Worm (Caenorhabditis elegans) whole organism, young adult: Measurements from ENCODE around the gene ZK809.8.

ENCODE experiments used
- B0019.2 ChIP-seq: fragments of 200-800 bp; sonication (Bioruptor generic); conservative IDR thresholded peaks from 2 replicates; pipeline ENCODE4 v1.3.6; 2022; ENCODE audit warnings: missing genetic modification reagents, missing genetic modification characterization, missing compliant biosample characterization
- B0336.3 ChIP-seq: fragments of 200-800 bp; sonication (Bioruptor generic); IDR thresholded peaks from 2 replicates; pipeline ENCODE4 v1.3.6; 2022; ENCODE audit warnings: missing genetic modification characterization, missing compliant biosample characterization
- F33H1.4 ChIP-seq: fragments of 200-800 bp; sonication (Bioruptor generic); IDR thresholded peaks from 2 replicates; pipeline ENCODE4 v1.3.6; 2022; ENCODE audit warnings: missing genetic modification reagents, missing genetic modification characterization, missing compliant biosample characterization
- F49E8.2 ChIP-seq: sonication (generic microtip); optimal IDR thresholded peaks from 3 replicates; lab custom pipeline; 2017; ENCODE audit warnings: missing genetic modification characterization, mild to moderate bottlenecking, missing compliant biosample characterization, antibody characterized with exemption, moderate library complexity; ENCODE audit not compliant: insufficient read depth
- Y53G8AR.9 ChIP-seq: fragments of 200-800 bp; sonication (Bioruptor generic); conservative IDR thresholded peaks from 2 replicates; pipeline ENCODE4 v1.3.6; 2022; ENCODE audit warnings: missing genetic modification reagents, missing genetic modification characterization, missing compliant biosample characterization
- Y56A3A.18 ChIP-seq: fragments of 200-800 bp; sonication (Bioruptor generic); IDR thresholded peaks from 2 replicates; pipeline ENCODE4 v1.3.6; 2022; ENCODE audit warnings: missing genetic modification reagents, missing genetic modification characterization, missing compliant biosample characterization
- ZK185.1 ChIP-seq: sonication (generic microtip); optimal IDR thresholded peaks from 2 replicates; lab custom pipeline; 2016; ENCODE audit warnings: mild to moderate bottlenecking, missing genetic modification characterization, missing compliant biosample characterization; ENCODE audit not compliant: poor library complexity, severe bottlenecking
- atf-7 ChIP-seq: sonication (generic microtip); optimal IDR thresholded peaks from 2 replicates; lab custom pipeline; 2017; ENCODE audit warnings: mild to moderate bottlenecking, missing genetic modification characterization, missing compliant biosample characterization
- athp-1 ChIP-seq: sonication (generic microtip); optimal IDR thresholded peaks from 2 replicates; lab custom pipeline; 2017; ENCODE audit warnings: mild to moderate bottlenecking, missing genetic modification characterization, missing compliant biosample characterization
- attf-3 ChIP-seq: fragments of 200-800 bp; sonication (Bioruptor generic); conservative IDR thresholded peaks from 2 replicates; pipeline ENCODE4 v1.3.6; 2022; ENCODE audit warnings: missing genetic modification reagents, missing genetic modification characterization, missing compliant biosample characterization
- attf-5 ChIP-seq: fragments of 200-800 bp; sonication (Bioruptor generic); optimal IDR thresholded peaks from 2 replicates; lab custom pipeline; 2018; ENCODE audit warnings: mild to moderate bottlenecking, missing genetic modification characterization, missing compliant biosample characterization
- attf-6 ChIP-seq: fragments of 200-800 bp; sonication (Bioruptor generic); IDR thresholded peaks from 2 replicates; pipeline ENCODE4 v1.3.6; 2022; ENCODE audit warnings: missing genetic modification reagents, missing genetic modification characterization, missing compliant biosample characterization
- cebp-2 ChIP-seq: fragments of 200-800 bp; sonication (Bioruptor generic); IDR thresholded peaks from 2 replicates; pipeline ENCODE4 v1.3.6; 2022; ENCODE audit warnings: missing genetic modification characterization, missing compliant biosample characterization
- ceh-40 ChIP-seq: fragments of 200-800 bp; sonication (Bioruptor generic); IDR thresholded peaks from 2 replicates; pipeline ENCODE4 v1.3.6; 2022; ENCODE audit warnings: missing genetic modification characterization, missing compliant biosample characterization
- chd-7 ChIP-seq: sonication (generic microtip); optimal IDR thresholded peaks from 2 replicates; lab custom pipeline; 2016; ENCODE audit warnings: mild to moderate bottlenecking, missing genetic modification characterization, moderate library complexity, missing compliant biosample characterization
- efl-1 ChIP-seq: fragments of 150-350 bp; optimal IDR thresholded peaks from 2 replicates; lab custom pipeline; 2014; ENCODE audit warnings: missing biosample characterization, missing genetic modification reagents, missing genetic modification characterization
- egrh-3 ChIP-seq: fragments of 200-800 bp; sonication (Bioruptor generic); IDR thresholded peaks from 2 replicates; pipeline ENCODE4 v1.3.6; 2022; ENCODE audit warnings: missing genetic modification reagents, missing genetic modification characterization, missing compliant biosample characterization
- ekl-4 ChIP-seq: fragments of 200-800 bp; sonication (Bioruptor generic); IDR thresholded peaks from 2 replicates; pipeline ENCODE4 v1.3.6; 2022; ENCODE audit warnings: missing genetic modification reagents, missing genetic modification characterization, missing compliant biosample characterization
- him-1 ChIP-seq: sonication (generic microtip); optimal IDR thresholded peaks from 2 replicates; lab custom pipeline; 2016; ENCODE audit warnings: missing genotype, missing genetic modification reagents, missing genetic modification characterization, missing compliant biosample characterization
- hrde-1 ChIP-seq: sonication (generic microtip); optimal IDR thresholded peaks from 2 replicates; lab custom pipeline; 2016; ENCODE audit warnings: missing genetic modification characterization, mild to moderate bottlenecking, missing compliant biosample characterization, moderate library complexity, missing genotype, missing genetic modification reagents, borderline replicate concordance
- let-526 ChIP-seq: fragments of 200-800 bp; sonication (Bioruptor generic); IDR thresholded peaks from 2 replicates; pipeline ENCODE4 v1.3.6; 2022; ENCODE audit warnings: missing genetic modification reagents, missing genetic modification characterization, missing compliant biosample characterization
- lsl-1 ChIP-seq: fragments of 200-800 bp; sonication (Bioruptor generic); optimal IDR thresholded peaks from 2 replicates; lab custom pipeline; 2018; ENCODE audit warnings: mild to moderate bottlenecking, missing genetic modification characterization, moderate library complexity, missing compliant biosample characterization
- lsy-27 ChIP-seq: sonication (generic microtip); optimal IDR thresholded peaks from 2 replicates; lab custom pipeline; 2017; ENCODE audit warnings: missing genetic modification characterization, mild to moderate bottlenecking, missing compliant biosample characterization, antibody characterized with exemption, missing genotype, borderline replicate concordance; ENCODE audit not compliant: insufficient read depth
- madf-10 ChIP-seq: sonication (generic microtip); optimal IDR thresholded peaks from 2 replicates; lab custom pipeline; 2016; ENCODE audit warnings: mild to moderate bottlenecking, missing genetic modification characterization, missing compliant biosample characterization
- madf-3 ChIP-seq: fragments of 200-800 bp; sonication (Bioruptor generic); IDR thresholded peaks from 2 replicates; pipeline ENCODE4 v1.3.6; 2022; ENCODE audit warnings: missing genetic modification reagents, missing genetic modification characterization, missing compliant biosample characterization
- madf-6 ChIP-seq: fragments of 200-800 bp; sonication (Bioruptor generic); IDR thresholded peaks from 2 replicates; pipeline ENCODE4 v1.3.6; 2022; ENCODE audit warnings: missing genetic modification reagents, missing genetic modification characterization, missing compliant biosample characterization
- mcd-1 ChIP-seq: fragments of 200-800 bp; sonication (Bioruptor generic); IDR thresholded peaks from 2 replicates; pipeline ENCODE4 v1.3.6; 2022; ENCODE audit warnings: missing genetic modification reagents, missing genetic modification characterization, missing compliant biosample characterization
- mes-4 ChIP-seq: sonication (generic microtip); optimal IDR thresholded peaks from 2 replicates; lab custom pipeline; 2016; ENCODE audit warnings: missing genotype, missing genetic modification characterization, missing compliant biosample characterization
- mxl-1 ChIP-seq: sonication (generic microtip); optimal IDR thresholded peaks from 2 replicates; lab custom pipeline; 2016; ENCODE audit warnings: missing genetic modification characterization, missing compliant biosample characterization
- nfya-1 ChIP-seq: sonication (generic microtip); optimal IDR thresholded peaks from 2 replicates; lab custom pipeline; 2017; ENCODE audit warnings: antibody characterized with exemption, missing compliant biosample characterization, missing genetic modification characterization, borderline replicate concordance; ENCODE audit not compliant: insufficient read depth
- nhr-120 ChIP-seq: fragments of 200-800 bp; sonication (Bioruptor generic); IDR thresholded peaks from 2 replicates; pipeline ENCODE4 v1.3.6; 2022; ENCODE audit warnings: missing genetic modification characterization, missing compliant biosample characterization
- nhr-179 ChIP-seq: sonication (generic microtip); optimal IDR thresholded peaks from 2 replicates; lab custom pipeline; 2016; ENCODE audit warnings: mild to moderate bottlenecking, missing genetic modification characterization, missing compliant biosample characterization
- nhr-90 ChIP-seq: sonication (generic microtip); optimal IDR thresholded peaks from 2 replicates; lab custom pipeline; 2016; ENCODE audit warnings: missing genotype, mild to moderate bottlenecking, missing genetic modification characterization, missing compliant biosample characterization
- pbrm-1 ChIP-seq: fragments of 200-800 bp; sonication (Bioruptor generic); IDR thresholded peaks from 2 replicates; pipeline ENCODE4 v1.3.6; 2022; ENCODE audit warnings: missing genetic modification reagents, missing genetic modification characterization, missing compliant biosample characterization
- snpc-1.1 ChIP-seq: sonication (generic microtip); optimal IDR thresholded peaks from 2 replicates; lab custom pipeline; 2017; ENCODE audit warnings: missing genetic modification characterization, mild to moderate bottlenecking, missing compliant biosample characterization, antibody characterized with exemption, moderate library complexity, missing genotype, missing genetic modification reagents; ENCODE audit not compliant: insufficient read depth
- snpc-1.3 ChIP-seq: sonication (generic microtip); optimal IDR thresholded peaks from 2 replicates; lab custom pipeline; 2017; ENCODE audit warnings: missing genetic modification characterization, mild to moderate bottlenecking, missing compliant biosample characterization, antibody characterized with exemption, moderate library complexity, missing genotype, missing genetic modification reagents; ENCODE audit not compliant: insufficient read depth
- snpc-4 ChIP-seq, 5 experiments: fragments of 150-350 bp in 1 of 5; sonication (generic microtip) in 4 of 5; optimal IDR thresholded peaks; 2 replicates each; lab custom pipeline; 2014 to 2018; ENCODE audit warnings: missing genetic modification characterization in 5 of 5, missing biosample characterization in 3 of 5, antibody characterized with exemption in 2 of 5, mild to moderate bottlenecking in 2 of 5, missing compliant biosample characterization in 2 of 5, missing genotype in 2 of 5, moderate library complexity in 2 of 5, missing genetic modification reagents in 1 of 5
- sptf-2 ChIP-seq: fragments of 200-800 bp; sonication (Bioruptor generic); optimal IDR thresholded peaks from 2 replicates; lab custom pipeline; 2018; ENCODE audit warnings: mild to moderate bottlenecking, missing genetic modification characterization, missing compliant biosample characterization
- tlf-1 ChIP-seq: fragments of 200-800 bp; sonication (Bioruptor generic); optimal IDR thresholded peaks from 2 replicates; lab custom pipeline; 2018; ENCODE audit warnings: mild to moderate bottlenecking, missing genetic modification characterization, missing compliant biosample characterization
- zim-3 ChIP-seq: sonication (generic microtip); optimal IDR thresholded peaks from 2 replicates; lab custom pipeline; 2017; ENCODE audit warnings: mild to moderate bottlenecking, missing genetic modification characterization, moderate library complexity, missing compliant biosample characterization
- ztf-25 ChIP-seq: fragments of 200-800 bp; sonication (Bioruptor generic); IDR thresholded peaks from 2 replicates; pipeline ENCODE4 v1.3.6; 2022; ENCODE audit warnings: missing genetic modification reagents, missing genetic modification characterization, missing compliant biosample characterization
- ztf-26 ChIP-seq: sonication (generic microtip); optimal IDR thresholded peaks from 2 replicates; lab custom pipeline; 2017; ENCODE audit warnings: missing genetic modification characterization, missing compliant biosample characterization
- ztf-3 ChIP-seq: fragments of 200-800 bp; sonication (Bioruptor generic); optimal IDR thresholded peaks from 2 replicates; lab custom pipeline; 2018; ENCODE audit warnings: mild to moderate bottlenecking, missing genetic modification characterization, missing compliant biosample characterization

The ZK809.8 gene

DNA sequence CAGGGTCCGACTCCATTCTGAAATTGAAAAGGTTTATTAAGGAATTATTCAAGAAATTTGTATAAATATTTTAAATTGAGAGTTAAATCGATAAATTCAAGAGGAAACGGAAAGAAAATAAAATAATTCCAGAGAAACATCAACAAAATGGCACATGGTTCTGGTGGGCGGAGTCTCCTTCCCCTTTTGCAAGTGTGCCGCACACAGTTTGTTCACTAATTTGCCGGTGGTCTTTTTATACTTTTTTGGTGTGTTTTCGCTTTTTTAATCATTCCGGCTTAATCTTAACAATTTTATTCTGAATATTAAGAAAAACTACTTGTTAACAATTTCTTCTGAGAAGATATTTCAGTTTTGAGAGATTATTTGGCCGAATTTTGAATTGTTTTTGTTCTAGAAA lies 44.0 kb downstream of the ZK809.8 start, which contains the start of the genes ragc-1 and Y24F12A.1 (continued):
- TF ChIP-seq snpc-4 (GFP tag; optimal IDR thresholded peaks at IDR 0.05; lab: Kevin White, UChicago) (peak; percentile 7), snpc-4 (tag; optimal IDR thresholded peaks at IDR 0.05; lab: Kevin White, UChicago) (peak in 1 of 4 experiments; percentile 40), egrh-3 (GFP tag; lab: Robert Waterston, UW) (no peak), ZK185.1 (tag; lab: Kevin White, UChicago) (peak; percentile 39)

DNA sequence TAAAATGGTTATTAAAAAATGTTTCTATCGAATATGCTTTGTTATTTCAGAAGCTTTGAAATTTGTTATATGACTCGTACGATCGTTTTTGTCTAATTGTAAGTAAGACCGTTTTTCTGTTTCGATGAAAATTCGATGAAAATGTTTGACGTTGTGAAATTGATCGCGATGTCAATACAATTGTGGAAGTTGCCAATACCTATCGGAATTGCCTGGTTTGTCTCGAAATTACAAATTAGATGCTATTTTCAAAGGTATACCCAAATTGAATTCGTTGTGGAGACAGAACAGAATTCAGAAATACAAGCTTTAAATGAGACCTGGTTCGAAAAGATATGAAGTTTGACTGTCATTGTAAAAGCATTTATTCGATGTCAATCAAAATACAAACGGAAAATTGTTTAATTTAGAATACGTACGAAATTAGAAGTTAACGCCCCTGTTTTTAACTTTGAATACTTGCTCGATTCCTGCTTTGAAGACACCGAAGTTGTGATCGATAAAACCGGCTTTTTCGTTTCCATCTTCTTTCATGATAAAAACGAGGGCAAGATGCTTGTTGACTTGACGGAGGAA lies 45.5 kb downstream of the ZK809.8 start:
- TF ChIP-seq tlf-1 (GFP tag; lab: Kevin White, UChicago) (no peak), attf-6 (GFP tag; lab: Robert Waterston, UW) (peak; percentile 63; the same call in 1 of the 2 replicates), chd-7 (tag; lab: Kevin White, UChicago) (no peak), athp-1 (tag; lab: Kevin White, UChicago) (no peak), ztf-25 (GFP tag; lab: Robert Waterston, UW) (no peak), snpc-1.1 (peak; percentile 32), Y53G8AR.9 (peak; percentile 48; the same call in 1 of the 2 replicates), sptf-2 (GFP tag; lab: Kevin White, UChicago) (no peak), ztf-26 (tag; lab: Kevin White, UChicago) (no peak), nhr-179 (tag; lab: Kevin White, UChicago) (no peak), ZK185.1 (tag; lab: Kevin White, UChicago) (no peak), efl-1 (GFP tag; lab: Kevin White, UChicago) (no peak), madf-10 (tag; lab: Kevin White, UChicago) (no peak), ceh-40 (GFP tag; lab: Robert Waterston, UW) (no peak), nhr-90 (no peak), hrde-1 (tag; lab: Kevin White, UChicago) (peak; percentile 68), B0336.3 (GFP tag; lab: Robert Waterston, UW) (peak; percentile 58; the same call in 1 of the 2 replicates), madf-3 (GFP tag; lab: Robert Waterston, UW) (0 out of 2 replicates have a peak, but pooled peaks have one; percentile 66), B0019.2 (no peak), ekl-4 (GFP tag; lab: Robert Waterston, UW) (peak; percentile 56; the same call in 1 of the 2 replicates), nhr-120 (GFP tag; lab: Robert Waterston, UW) (no peak), mxl-1 (tag; lab: Kevin White, UChicago) (no peak), snpc-1.3 (tag; lab: Kevin White, UChicago) (no peak), atf-7 (tag; lab: Kevin White, UChicago) (no peak), attf-3 (GFP tag; lab: Robert Waterston, UW) (no peak), attf-5 (GFP tag; lab: Kevin White, UChicago) (no peak), cebp-2 (no peak), F49E8.2 (tag; lab: Kevin White, UChicago) (peak; percentile 39), lsl-1 (GFP tag; lab: Kevin White, UChicago) (no peak), madf-6 (peak; percentile 44; the same call in 1 of the 2 replicates), mcd-1 (GFP tag; lab: Robert Waterston, UW) (no peak), snpc-4 (GFP tag; optimal IDR thresholded peaks at IDR 0.05; lab: Kevin White, UChicago) (no peak), snpc-4 (tag; optimal IDR thresholded peaks at IDR 0.05; lab: Kevin White, UChicago) (peak in 1 of 4 experiments; percentile 49), F33H1.4 (GFP tag; lab: Robert Waterston, UW) (peak; percentile 37), nfya-1 (tag; lab: Kevin White, UChicago) (no peak), lsy-27 (tag; lab: Kevin White, UChicago) (no peak), him-1 (peak; percentile 30), Y56A3A.18 (GFP tag; lab: Robert Waterston, UW) (no peak), let-526 (GFP tag; lab: Robert Waterston, UW) (no peak), ztf-3 (GFP tag; lab: Kevin White, UChicago) (no peak), mes-4 (tag; lab: Kevin White, UChicago) (no peak), zim-3 (tag; lab: Kevin White, UChicago) (no peak), pbrm-1 (GFP tag; lab: Robert Waterston, UW) (0 out of 2 replicates have a peak, but pooled peaks have one; percentile 43)
